Worm (Caenorhabditis elegans) whole organism, L1 larva: ENCODE results near the gene ippk-1.

ENCODE experiments used
- C34B4.2 ChIP-seq: sonication (generic microtip); optimal IDR thresholded peaks from 2 replicates; lab custom pipeline; 2017; ENCODE audit warnings: mild to moderate bottlenecking, missing genetic modification characterization, missing compliant biosample characterization
- F16B12.6 ChIP-seq: fragments of 150-350 bp; optimal IDR thresholded peaks from 2 replicates; lab custom pipeline; 2014; ENCODE audit warnings: missing biosample characterization, missing genetic modification characterization
- Y116A8C.19 ChIP-seq: sonication (generic microtip); optimal IDR thresholded peaks from 2 replicates; lab custom pipeline; 2016; ENCODE audit warnings: missing compliant biosample characterization, missing genetic modification characterization, borderline replicate concordance
- alr-1 ChIP-seq: fragments of 200-800 bp; sonication (Bioruptor generic); optimal IDR thresholded peaks from 2 replicates; lab custom pipeline; 2018; ENCODE audit warnings: borderline replicate concordance, mild to moderate bottlenecking, missing genetic modification characterization, missing compliant biosample characterization
- aly-2 ChIP-seq: fragments of 150-350 bp; optimal IDR thresholded peaks from 2 replicates; lab custom pipeline; 2014; ENCODE audit warnings: missing biosample characterization, missing genetic modification characterization
- ama-1 ChIP-seq: fragments of 150-350 bp; optimal IDR thresholded peaks from 2 replicates; lab custom pipeline; 2014
- blmp-1 ChIP-seq: fragments of 150-350 bp; optimal IDR thresholded peaks from 2 replicates; lab custom pipeline; 2014; ENCODE audit warnings: missing biosample characterization, missing genetic modification characterization
- ceh-90 ChIP-seq: sonication (generic microtip); optimal IDR thresholded peaks from 2 replicates; lab custom pipeline; 2016; ENCODE audit warnings: missing genetic modification characterization, missing compliant biosample characterization
- dpl-1 ChIP-seq, 3 experiments: fragments of 150-350 bp in 2 of 3; sonication (generic microtip) in 1 of 3; optimal IDR thresholded peaks; 2 replicates each; lab custom pipeline; 2014 to 2017; ENCODE audit warnings: missing biosample characterization in 3 of 3, missing genetic modification characterization in 3 of 3, missing genetic modification reagents in 3 of 3
- dsc-1 ChIP-seq: sonication (generic microtip); optimal IDR thresholded peaks from 2 replicates; lab custom pipeline; 2016; ENCODE audit warnings: mild to moderate bottlenecking, missing genetic modification characterization, missing compliant biosample characterization
- efl-1 ChIP-seq, 4 experiments: fragments of 150-350 bp; optimal IDR thresholded peaks in 3 of 4; peaks in 1 of 4; 1 replicate in 1 of 4; 2 replicates in 3 of 4; lab custom pipeline; 2014; ENCODE audit warnings: missing biosample characterization in 2 of 4, missing genetic modification characterization in 2 of 4, missing genetic modification reagents in 2 of 4
- elt-2 ChIP-seq: sonication (generic microtip); optimal IDR thresholded peaks from 2 replicates; lab custom pipeline; 2016; ENCODE audit warnings: missing genetic modification characterization, mild to moderate bottlenecking, inconsistent platforms, missing compliant biosample characterization, missing genetic modification reagents
- elt-3 ChIP-seq, 6 experiments: fragments of 150-350 bp in 1 of 6; sonication (generic microtip); optimal IDR thresholded peaks; 2 replicates each; lab custom pipeline; 2017 to 2018; ENCODE audit warnings: missing biosample characterization in 6 of 6, missing genetic modification characterization in 6 of 6, inconsistent platforms in 1 of 6
- ets-5 ChIP-seq: fragments of 200-800 bp; sonication (Bioruptor generic); IDR thresholded peaks from 2 replicates; pipeline ENCODE4 v1.3.6; 2022; ENCODE audit warnings: missing genetic modification characterization, missing compliant biosample characterization
- fkh-10 ChIP-seq: sonication (generic microtip); optimal IDR thresholded peaks from 2 replicates; lab custom pipeline; 2017; ENCODE audit warnings: missing biosample characterization, missing genetic modification reagents, missing genetic modification characterization
- fkh-4 ChIP-seq: sonication (generic microtip); optimal IDR thresholded peaks from 2 replicates; lab custom pipeline; 2016; ENCODE audit warnings: missing compliant biosample characterization, missing genetic modification characterization, borderline replicate concordance
- fkh-8 ChIP-seq: sonication (generic microtip); optimal IDR thresholded peaks from 2 replicates; lab custom pipeline; 2016; ENCODE audit warnings: mild to moderate bottlenecking, missing genetic modification characterization, missing compliant biosample characterization
- fos-1 ChIP-seq: fragments of 150-350 bp; optimal IDR thresholded peaks from 2 replicates; lab custom pipeline; 2014; ENCODE audit warnings: missing biosample characterization, missing genetic modification characterization
- hlh-17 ChIP-seq: fragments of 200-800 bp; sonication (Bioruptor generic); optimal IDR thresholded peaks from 2 replicates; lab custom pipeline; 2018; ENCODE audit warnings: missing genetic modification characterization, mild to moderate bottlenecking, missing compliant biosample characterization, moderate library complexity, borderline replicate concordance
- hlh-4 ChIP-seq: sonication (generic microtip); optimal IDR thresholded peaks from 2 replicates; lab custom pipeline; 2016; ENCODE audit warnings: mild to moderate bottlenecking, missing genetic modification characterization, missing compliant biosample characterization
- isw-1 ChIP-seq: fragments of 200-800 bp; sonication (Bioruptor generic); IDR thresholded peaks from 2 replicates; pipeline ENCODE4 v1.3.6; 2022; ENCODE audit warnings: missing genetic modification characterization, missing compliant biosample characterization
- lin-13 ChIP-seq: fragments of 150-350 bp; optimal IDR thresholded peaks from 2 replicates; lab custom pipeline; 2014; ENCODE audit warnings: missing biosample characterization, missing genetic modification reagents, missing genetic modification characterization
- lin-14 ChIP-seq: fragments of 200-800 bp; sonication (Bioruptor generic); optimal IDR thresholded peaks from 2 replicates; lab custom pipeline; 2018; ENCODE audit warnings: mild to moderate bottlenecking, missing genetic modification characterization, moderate library complexity, missing compliant biosample characterization
- lin-35 ChIP-seq, 2 experiments: fragments of 150-350 bp; optimal IDR thresholded peaks; 2 replicates each; lab custom pipeline; 2014; ENCODE audit warnings: missing biosample characterization in 2 of 2, missing genetic modification characterization in 2 of 2, missing genetic modification reagents in 2 of 2
- lin-39 ChIP-seq: fragments of 150-350 bp; optimal IDR thresholded peaks from 2 replicates; lab custom pipeline; 2014; ENCODE audit warnings: missing biosample characterization, missing genetic modification reagents, missing genetic modification characterization
- lsy-2 ChIP-seq, 2 experiments: fragments of 150-350 bp; optimal IDR thresholded peaks; 2 replicates each; lab custom pipeline; 2014; ENCODE audit warnings: missing biosample characterization in 2 of 2, missing genetic modification characterization in 2 of 2
- mef-2 ChIP-seq: fragments of 150-350 bp; optimal IDR thresholded peaks from 2 replicates; lab custom pipeline; 2014; ENCODE audit warnings: missing biosample characterization, missing genetic modification characterization
- nhr-12 ChIP-seq: sonication (generic microtip); optimal IDR thresholded peaks from 2 replicates; lab custom pipeline; 2017; ENCODE audit warnings: missing biosample characterization, missing genetic modification characterization
- nhr-19 ChIP-seq: fragments of 200-800 bp; sonication (Bioruptor generic); conservative IDR thresholded peaks from 2 replicates; pipeline ENCODE4 v1.3.6; 2022; ENCODE audit warnings: missing genetic modification characterization, missing compliant biosample characterization
- nhr-20 ChIP-seq: sonication (generic microtip); optimal IDR thresholded peaks from 2 replicates; lab custom pipeline; 2016; ENCODE audit warnings: mild to moderate bottlenecking, missing genetic modification characterization, missing compliant biosample characterization
- nhr-237 ChIP-seq: fragments of 150-350 bp; optimal IDR thresholded peaks from 2 replicates; lab custom pipeline; 2014; ENCODE audit warnings: missing biosample characterization, missing genetic modification characterization
- nhr-28 ChIP-seq: fragments of 150-350 bp; optimal IDR thresholded peaks from 2 replicates; lab custom pipeline; 2014; ENCODE audit warnings: missing biosample characterization, missing genetic modification characterization
- nhr-71 ChIP-seq: sonication (generic microtip); optimal IDR thresholded peaks from 2 replicates; lab custom pipeline; 2016; ENCODE audit warnings: mild to moderate bottlenecking, missing genetic modification characterization, moderate library complexity, missing compliant biosample characterization
- nhr-76 ChIP-seq: sonication (generic microtip); optimal IDR thresholded peaks from 2 replicates; lab custom pipeline; 2017; ENCODE audit warnings: missing biosample characterization, missing genetic modification characterization
- nhr-77 ChIP-seq: fragments of 150-350 bp; optimal IDR thresholded peaks from 2 replicates; lab custom pipeline; 2014; ENCODE audit warnings: missing biosample characterization, missing genetic modification characterization
- nhr-85 ChIP-seq: sonication (generic microtip); peaks from one replicate; lab custom pipeline; 2016; ENCODE audit warnings: missing genetic modification characterization, inconsistent platforms, missing compliant biosample characterization
- nhr-90 ChIP-seq: sonication (generic microtip); optimal IDR thresholded peaks from 2 replicates; lab custom pipeline; 2016; ENCODE audit warnings: mild to moderate bottlenecking, missing genetic modification characterization, missing compliant biosample characterization; ENCODE audit not compliant: poor library complexity
- pag-3 ChIP-seq: sonication (generic microtip); optimal IDR thresholded peaks from 2 replicates; lab custom pipeline; 2017; ENCODE audit warnings: missing genetic modification characterization, mild to moderate bottlenecking, missing compliant biosample characterization, antibody characterized with exemption, borderline replicate concordance; ENCODE audit not compliant: insufficient read depth
- pax-3 ChIP-seq: fragments of 200-800 bp; sonication (Bioruptor generic); optimal IDR thresholded peaks from 2 replicates; lab custom pipeline; 2018; ENCODE audit warnings: mild to moderate bottlenecking, missing genetic modification characterization, moderate library complexity, missing compliant biosample characterization
- pqm-1 ChIP-seq: sonication (generic microtip); optimal IDR thresholded peaks from 3 replicates; lab custom pipeline; 2017; ENCODE audit warnings: missing biosample characterization, missing genetic modification characterization
- skn-1 ChIP-seq: fragments of 150-350 bp; optimal IDR thresholded peaks from 2 replicates; lab custom pipeline; 2014; ENCODE audit warnings: missing biosample characterization, missing genetic modification characterization
- snpc-4 ChIP-seq: fragments of 150-350 bp; optimal IDR thresholded peaks from 2 replicates; lab custom pipeline; 2014; ENCODE audit warnings: missing biosample characterization, missing genetic modification characterization
- sox-4 ChIP-seq: sonication (generic microtip); optimal IDR thresholded peaks from 2 replicates; lab custom pipeline; 2016; ENCODE audit warnings: missing genetic modification characterization, missing compliant biosample characterization
- sptf-1 ChIP-seq: fragments of 150-350 bp; optimal IDR thresholded peaks from 2 replicates; lab custom pipeline; 2014; ENCODE audit warnings: missing biosample characterization, missing genetic modification characterization
- sup-37 ChIP-seq: fragments of 200-800 bp; sonication (Bioruptor generic); optimal IDR thresholded peaks from 2 replicates; lab custom pipeline; 2018; ENCODE audit warnings: mild to moderate bottlenecking, missing genetic modification characterization, missing compliant biosample characterization
- swsn-7 ChIP-seq: sonication (generic microtip); optimal IDR thresholded peaks from 2 replicates; lab custom pipeline; 2016; ENCODE audit warnings: missing genetic modification characterization, missing compliant biosample characterization
- tlp-1 ChIP-seq: fragments of 150-350 bp; optimal IDR thresholded peaks from 2 replicates; lab custom pipeline; 2014; ENCODE audit warnings: missing biosample characterization, missing genetic modification characterization
- unc-130 ChIP-seq: fragments of 150-350 bp; optimal IDR thresholded peaks from 2 replicates; lab custom pipeline; 2017; ENCODE audit warnings: missing biosample characterization, missing genetic modification characterization, inconsistent platforms
- unc-62 ChIP-seq: fragments of 150-350 bp; optimal IDR thresholded peaks from 2 replicates; lab custom pipeline; 2014; ENCODE audit warnings: missing biosample characterization, missing genetic modification reagents, missing genetic modification characterization
- xbp-1 ChIP-seq: sonication (generic microtip); optimal IDR thresholded peaks from 2 replicates; lab custom pipeline; 2016; ENCODE audit warnings: missing genetic modification characterization, missing compliant biosample characterization
- zag-1 ChIP-seq: fragments of 150-350 bp; optimal IDR thresholded peaks from 2 replicates; lab custom pipeline; 2014; ENCODE audit warnings: missing biosample characterization, missing genetic modification characterization
- zip-4 ChIP-seq: fragments of 200-800 bp; sonication (Bioruptor generic); optimal IDR thresholded peaks from 2 replicates; lab custom pipeline; 2018; ENCODE audit warnings: mild to moderate bottlenecking, missing genetic modification characterization, moderate library complexity, missing compliant biosample characterization
- ztf-4 ChIP-seq: fragments of 150-350 bp; optimal IDR thresholded peaks from 2 replicates; lab custom pipeline; 2014; ENCODE audit warnings: missing biosample characterization, missing genetic modification characterization

ippk-1 gene

DNA sequence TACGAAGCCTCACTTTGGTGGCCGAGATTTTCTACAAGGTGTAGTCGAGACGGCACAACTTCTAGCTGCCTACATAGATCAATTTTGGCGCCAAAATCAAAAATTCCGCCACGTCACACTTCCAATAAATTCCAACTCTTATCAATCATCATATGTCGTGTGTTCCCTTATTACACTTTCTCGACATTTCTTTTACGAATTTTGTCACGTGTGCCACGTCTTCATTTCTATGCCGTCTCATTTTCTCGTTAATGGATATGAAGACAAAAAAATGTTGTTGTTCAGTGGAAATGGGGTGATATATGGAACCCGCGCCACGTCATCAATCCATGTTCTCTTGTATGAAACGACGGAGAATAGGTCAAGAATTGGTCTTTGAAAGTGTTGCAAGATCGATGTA, 8.9 kb downstream of the ippk-1 start:
- TF ChIP-seq nhr-77 (tag; lab: Kevin White, UChicago) (no peak), nhr-19 (GFP tag; lab: Robert Waterston, UW) (peak; percentile 45), nhr-237 (no peak), nhr-12 (tag; lab: Kevin White, UChicago) (no peak), lin-13 (GFP tag; lab: Kevin White, UChicago) (no peak), xbp-1 (tag; lab: Kevin White, UChicago) (no peak), dsc-1 (no peak), dpl-1 (GFP tag; optimal IDR thresholded peaks at IDR 0.05; lab: Kevin White, UChicago) (peak in 1 of 3 experiments; percentile 48), hlh-4 (no peak), sox-4 (tag; lab: Kevin White, UChicago) (no peak), zag-1 (tag; lab: Kevin White, UChicago) (no peak), tlp-1 (tag; lab: Kevin White, UChicago) (no peak), hlh-17 (GFP tag; lab: Kevin White, UChicago) (no peak), fos-1 (tag; lab: Kevin White, UChicago) (no peak), ama-1 (lab: Kevin White, UChicago) (no peak), pax-3 (tag; lab: Kevin White, UChicago) (no peak), elt-2 (tag; lab: Kevin White, UChicago) (no peak), lin-35 (GFP tag; optimal IDR thresholded peaks at IDR 0.05; lab: Kevin White, UChicago) (peak in 1 of 2 experiments; percentile 71), pag-3 (tag; lab: Kevin White, UChicago) (no peak), aly-2 (tag; lab: Kevin White, UChicago) (no peak), unc-62 (GFP tag; lab: Kevin White, UChicago) (no peak), lsy-2 (tag; optimal IDR thresholded peaks at IDR 0.05; lab: Kevin White, UChicago) (no peak), nhr-76 (tag; lab: Kevin White, UChicago) (no peak), unc-130 (tag; lab: Kevin White, UChicago) (no peak), fkh-10 (GFP tag; lab: Kevin White, UChicago) (no peak), nhr-28 (tag; lab: Kevin White, UChicago) (no peak), nhr-71 (tag; lab: Kevin White, UChicago) (peak; percentile 64), C34B4.2 (no peak), efl-1 (optimal IDR thresholded peaks at IDR 0.05; lab: Kevin White, UChicago) (no peak), efl-1 (GFP tag; optimal IDR thresholded peaks at IDR 0.05 in 1 of 2; lab: Kevin White, UChicago) (peak in 1 of 2 experiments; percentile 15), lin-39 (tag; lab: Kevin White, UChicago) (no peak), sptf-1 (tag; lab: Kevin White, UChicago) (no peak), sup-37 (GFP tag; lab: Kevin White, UChicago) (no peak), F16B12.6 (no peak), swsn-7 (tag; lab: Kevin White, UChicago) (no peak), blmp-1 (peak; percentile 79), Y116A8C.19 (tag; lab: Kevin White, UChicago) (no peak), skn-1 (tag; lab: Kevin White, UChicago) (no peak), ztf-4 (no peak), ets-5 (GFP tag; lab: Robert Waterston, UW) (no peak), alr-1 (tag; lab: Kevin White, UChicago) (no peak), ceh-90 (tag; lab: Kevin White, UChicago) (no peak), pqm-1 (tag; lab: Kevin White, UChicago) (no peak), nhr-90 (tag; lab: Kevin White, UChicago) (peak; percentile 9), zip-4 (GFP tag; lab: Kevin White, UChicago) (no peak), nhr-20 (tag; lab: Kevin White, UChicago) (peak; percentile 48), mef-2 (no peak), isw-1 (GFP tag; lab: Robert Waterston, UW) (no peak), snpc-4 (no peak), fkh-4 (no peak), lin-14 (peak; percentile 18), nhr-85 (tag; lab: Kevin White, UChicago) (peak; percentile 74), fkh-8 (tag; lab: Kevin White, UChicago) (no peak), elt-3 (tag; optimal IDR thresholded peaks at IDR 0.05; lab: Kevin White, UChicago) (peak in 3 of 6 experiments; percentile 24 to 84 (median 37))
